Worm (Caenorhabditis elegans): ENCODE measurements around the gene grp-1.
A peak's percentile ranks its signal among the peaks of the same experiment; 100 is the strongest.

grp-1 gene

ce11 chrIII:8043784-8044183, 41.7 kb upstream of the grp-1 start (continued):
- TF ChIP-seq zfp-2 (tag; optimal IDR thresholded peaks at IDR 0.05), result peak; percentile 83
- TF ChIP-seq spr-3 (GFP tag; optimal IDR thresholded peaks at IDR 0.05), result peak; percentile 86
- TF ChIP-seq cey-2 (tag; optimal IDR thresholded peaks at IDR 0.05; ENCODE audit: borderline replicate concordance, insufficient read depth), result peak; percentile 68
- TF ChIP-seq php-3 (GFP tag; IDR thresholded peaks at IDR 0.05), result peak; percentile 66

- no peak for TF ChIP-seq nhr-76 (tag; optimal IDR thresholded peaks at IDR 0.05)
- TF ChIP-seq duxl-1 (tag; optimal IDR thresholded peaks at IDR 0.05; ENCODE audit: poor library complexity), result no peak
- TF ChIP-seq gei-8 (GFP tag; optimal IDR thresholded peaks at IDR 0.05), result no peak
- TF ChIP-seq vab-7 (GFP tag; IDR thresholded peaks at IDR 0.05), result no peak
- TF ChIP-seq daf-16 (GFP tag; optimal IDR thresholded peaks at IDR 0.05), result no peak
- TF ChIP-seq daf-16 (tag; optimal IDR thresholded peaks at IDR 0.05), result no peak
- no peak for TF ChIP-seq ztf-11 (tag; optimal IDR thresholded peaks at IDR 0.05)
- TF ChIP-seq hlh-11 (tag; optimal IDR thresholded peaks at IDR 0.05), result no peak
- no peak for TF ChIP-seq mxl-2 (GFP tag; conservative IDR thresholded peaks at IDR 0.05)
- TF ChIP-seq arid-1 (GFP tag; conservative IDR thresholded peaks at IDR 0.05), result no peak
- no peak for TF ChIP-seq nhr-10 (tag; optimal IDR thresholded peaks at IDR 0.05)
- no peak for TF ChIP-seq fos-1 (tag; optimal IDR thresholded peaks at IDR 0.05)
- no peak for TF ChIP-seq ZK546.5 (tag; optimal IDR thresholded peaks at IDR 0.05)
- TF ChIP-seq nhr-237 (tag; optimal IDR thresholded peaks at IDR 0.05), result no peak
- no peak for TF ChIP-seq Y105C5A.15 (GFP tag; IDR thresholded peaks at IDR 0.05)
- no peak for TF ChIP-seq aly-2 (tag; optimal IDR thresholded peaks at IDR 0.05)
- TF ChIP-seq nhr-111 (GFP tag; optimal IDR thresholded peaks at IDR 0.05), result no peak
- no peak for TF ChIP-seq snpc-1.2 (GFP tag; IDR thresholded peaks at IDR 0.05)
- no peak for TF ChIP-seq zip-2 (tag; optimal IDR thresholded peaks at IDR 0.05)
Measured at ce11 chrIII:8044187-8044586, 41.3 kb upstream of the grp-1 start, which contains the start of gene K12H4.5. Gene K12H4.5, plus strand, starts transcription at chrIII:8044487.

- TF ChIP-seq daf-16 (GFP tag; optimal IDR thresholded peaks at IDR 0.05), result no peak
- TF ChIP-seq daf-16 (tag; optimal IDR thresholded peaks at IDR 0.05), result peak; percentile 18
- peak; percentile 45 for TF ChIP-seq aha-1 (tag)
- no peak for TF ChIP-seq F10B5.3 (tag; optimal IDR thresholded peaks at IDR 0.05)
Measured at ce11 chrIII:8044717-8045116, 40.8 kb upstream of the grp-1 start, which contains the start of gene spcs-3. Gene spcs-3, plus strand, starts transcription at chrIII:8045017.

ce11 chrIII:8045734-8046133, 39.8 kb upstream of the grp-1 start, which contains the start of gene K12H4.3:
Gene K12H4.3, plus strand, starts transcription at chrIII:8046034.
- TF ChIP-seq lin-1 (GFP tag; IDR thresholded peaks at IDR 0.05) (0 out of 2 replicates have a peak, but pooled peaks have one; percentile 8), lin-38 (GFP tag; IDR thresholded peaks at IDR 0.05) (0 out of 2 replicates have a peak, but pooled peaks have one; percentile 20), unc-62 (GFP tag; optimal IDR thresholded peaks at IDR 0.05 in 1 of 2) (peak in 1 of 2 experiments; percentile 79), unc-62 (tag; optimal IDR thresholded peaks at IDR 0.05) (no peak), ama-1 (optimal IDR thresholded peaks at IDR 0.05) (no peak), lin-29 (GFP tag; IDR thresholded peaks at IDR 0.05) (no peak)

ce11 chrIII:8047412-8047811, 38.1 kb upstream of the grp-1 start, which contains the start of gene K12H4.2:
Gene K12H4.2, plus strand, starts transcription at chrIII:8047712.
- TF ChIP-seq zip-2 (tag; optimal IDR thresholded peaks at IDR 0.05), result no peak
- no peak for TF ChIP-seq nhr-111 (GFP tag; optimal IDR thresholded peaks at IDR 0.05)

- TF ChIP-seq lin-15B (tag; optimal IDR thresholded peaks at IDR 0.05) (no peak), saeg-2 (GFP tag; IDR thresholded peaks at IDR 0.05) (no peak), T20F7.1 (GFP tag; optimal IDR thresholded peaks at IDR 0.05) (peak; percentile 36), vab-7 (GFP tag; IDR thresholded peaks at IDR 0.05) (no peak), skn-1 (tag; optimal IDR thresholded peaks at IDR 0.05) (no peak), pqm-1 (tag; optimal IDR thresholded peaks at IDR 0.05) (peak; percentile 91), dmd-6 (GFP tag; IDR thresholded peaks at IDR 0.05) (no peak), ceh-28 (tag; optimal IDR thresholded peaks at IDR 0.05) (no peak), ctbp-1 (GFP tag; IDR thresholded peaks at IDR 0.05) (no peak), nhr-11 (tag; optimal IDR thresholded peaks at IDR 0.05) (no peak), nhr-28 (tag; optimal IDR thresholded peaks at IDR 0.05) (peak; percentile 76), nhr-42 (GFP tag; IDR thresholded peaks at IDR 0.05) (no peak), rbr-2 (tag; optimal IDR thresholded peaks at IDR 0.05) (no peak), ceh-20 (GFP tag; IDR thresholded peaks at IDR 0.05) (no peak), gei-8 (GFP tag; optimal IDR thresholded peaks at IDR 0.05) (no peak), aha-1 (tag) (peak; percentile 1), spr-3 (GFP tag; optimal IDR thresholded peaks at IDR 0.05) (no peak), Y75B8A.6 (GFP tag; IDR thresholded peaks at IDR 0.05) (no peak)
Measured at ce11 chrIII:8050944-8051343, 34.6 kb upstream of the grp-1 start, which contains the start of gene K12H4.7. Gene K12H4.7, minus strand, starts transcription at chrIII:8051081.

Measured in whole organism, L4 larva.